Worm (Caenorhabditis elegans): Measurements from ENCODE around the gene Y75B12B.10.

Gene Y75B12B.10

ce11 chrV:15232200-15232599, 32.3 kb downstream of the Y75B12B.10 start, which contains the start of gene srw-13:
Gene srw-13, plus strand, starts transcription at chrV:15232500.
- TF ChIP-seq aptf-3 (GFP tag; IDR thresholded peaks at IDR 0.05) = no peak
- TF ChIP-seq atf-7 (tag; optimal IDR thresholded peaks at IDR 0.05) = no peak
- TF ChIP-seq efl-1 (GFP tag; optimal IDR thresholded peaks at IDR 0.05) = no peak
- no peak for TF ChIP-seq hrde-1 (tag; optimal IDR thresholded peaks at IDR 0.05; ENCODE audit: borderline replicate concordance)
- no peak for TF ChIP-seq B0035.1 (tag; optimal IDR thresholded peaks at IDR 0.05)
- TF ChIP-seq F10E7.11 (tag; optimal IDR thresholded peaks at IDR 0.05) = no peak
- no peak for TF ChIP-seq K12H6.12 (tag; optimal IDR thresholded peaks at IDR 0.05)
- no peak for TF ChIP-seq let-526 (GFP tag; IDR thresholded peaks at IDR 0.05)
- no peak for TF ChIP-seq snpc-1.1 (tag; optimal IDR thresholded peaks at IDR 0.05; ENCODE audit: insufficient read depth)
- TF ChIP-seq die-1 (tag; optimal IDR thresholded peaks at IDR 0.05) = no peak
- no peak for TF ChIP-seq K11D2.4 (GFP tag; IDR thresholded peaks at IDR 0.05)
- TF ChIP-seq ceh-79 (tag; optimal IDR thresholded peaks at IDR 0.05) = no peak
- TF ChIP-seq nhr-80 (tag; optimal IDR thresholded peaks at IDR 0.05) = no peak
- no peak for TF ChIP-seq unc-130 (GFP tag; optimal IDR thresholded peaks at IDR 0.05)
- TF ChIP-seq snpc-4 (GFP tag; optimal IDR thresholded peaks at IDR 0.05) = no peak
- no peak for TF ChIP-seq snpc-4 (tag; optimal IDR thresholded peaks at IDR 0.05)

- TF ChIP-seq nhr-120 (GFP tag; IDR thresholded peaks at IDR 0.05) (no peak), ZK185.1 (tag; optimal IDR thresholded peaks at IDR 0.05; ENCODE audit: poor library complexity, severe bottlenecking) (no peak), nhr-27 (tag; optimal IDR thresholded peaks at IDR 0.05) (no peak), mel-28 (tag; optimal IDR thresholded peaks at IDR 0.05; ENCODE audit: borderline replicate concordance) (no peak), Y67H2A.10 (GFP tag; conservative IDR thresholded peaks at IDR 0.05) (no peak), hmg-1.2 (GFP tag; IDR thresholded peaks at IDR 0.05) (no peak), attf-6 (GFP tag; IDR thresholded peaks at IDR 0.05) (no peak), nfya-1 (tag; optimal IDR thresholded peaks at IDR 0.05; ENCODE audit: borderline replicate concordance, insufficient read depth) (no peak), lin-26 (GFP tag; IDR thresholded peaks at IDR 0.05) (no peak), Y95B8A.8 (GFP tag; IDR thresholded peaks at IDR 0.05) (no peak), C17E4.6 (GFP tag; IDR thresholded peaks at IDR 0.05) (no peak), gei-17 (GFP tag; optimal IDR thresholded peaks at IDR 0.05) (no peak), lin-40 (tag; optimal IDR thresholded peaks at IDR 0.05) (no peak)
Measured at ce11 chrV:15235661-15236060, 35.8 kb downstream of the Y75B12B.10 start, which contains the start of gene nhr-164. Gene nhr-164, minus strand, starts transcription at chrV:15235761.

ce11 chrV:15238552-15238951, 38.7 kb downstream of the Y75B12B.10 start, which contains the start of gene srw-12:
Gene srw-12, minus strand, starts transcription at chrV:15238652.
- TF ChIP-seq sdz-38 (tag; optimal IDR thresholded peaks at IDR 0.05) (no peak), F57C9.4 (tag; optimal IDR thresholded peaks at IDR 0.05) (no peak), egl-44 (GFP tag; IDR thresholded peaks at IDR 0.05) (no peak), efl-1 (GFP tag; optimal IDR thresholded peaks at IDR 0.05) (no peak), pbrm-1 (GFP tag; IDR thresholded peaks at IDR 0.05) (no peak), dpl-1 (GFP tag; optimal IDR thresholded peaks at IDR 0.05) (no peak), ccch-3 (GFP tag; optimal IDR thresholded peaks at IDR 0.05) (no peak), hsf-1 (GFP tag; IDR thresholded peaks at IDR 0.05) (no peak), rpc-1 (optimal IDR thresholded peaks at IDR 0.05) (no peak), rpc-1 (tag; optimal IDR thresholded peaks at IDR 0.05) (no peak), B0035.1 (tag; optimal IDR thresholded peaks at IDR 0.05) (no peak), ztf-26 (tag; optimal IDR thresholded peaks at IDR 0.05) (no peak), nfya-1 (tag; optimal IDR thresholded peaks at IDR 0.05; ENCODE audit: borderline replicate concordance, insufficient read depth) (no peak), ceh-100 (GFP tag; IDR thresholded peaks at IDR 0.05) (no peak), snpc-4 (GFP tag; optimal IDR thresholded peaks at IDR 0.05) (no peak), snpc-4 (tag; optimal IDR thresholded peaks at IDR 0.05) (no peak), ztf-18 (tag; optimal IDR thresholded peaks at IDR 0.05) (no peak), xnd-1 (tag; optimal IDR thresholded peaks at IDR 0.05) (no peak), fkh-3 (tag; optimal IDR thresholded peaks at IDR 0.05) (no peak), B0261.1 (tag; optimal IDR thresholded peaks at IDR 0.05) (no peak), K12H6.12 (tag; optimal IDR thresholded peaks at IDR 0.05) (no peak)

Measured in whole organism, young adult.